Worm (Caenorhabditis elegans) whole organism, L4 larva: ENCODE data around the gene glb-15.

Experiments used
- R02D3.7 ChIP-seq: fragments of 150-350 bp; sonication (generic microtip); optimal IDR thresholded peaks from 3 replicates; lab custom pipeline; 2014; ENCODE audit warnings: missing biosample characterization, missing genetic modification characterization
- dpl-1 ChIP-seq: fragments of 150-350 bp; optimal IDR thresholded peaks from 2 replicates; lab custom pipeline; 2014; ENCODE audit warnings: missing biosample characterization, missing genetic modification reagents, missing genetic modification characterization
- egl-27 ChIP-seq: sonication (generic microtip); optimal IDR thresholded peaks from 3 replicates; lab custom pipeline; 2017; ENCODE audit warnings: missing biosample characterization, missing genetic modification reagents, missing genetic modification characterization
- fos-1 ChIP-seq: fragments of 150-350 bp; optimal IDR thresholded peaks from 2 replicates; lab custom pipeline; 2014; ENCODE audit warnings: missing biosample characterization, missing genetic modification characterization
- hif-1 ChIP-seq, 2 experiments: sonication (generic microtip); optimal IDR thresholded peaks; 2 replicates each; lab custom pipeline; 2016 to 2017; ENCODE audit warnings: missing compliant biosample characterization in 2 of 2, missing genetic modification characterization in 2 of 2, missing genetic modification reagents in 2 of 2, missing genotype in 2 of 2, mild to moderate bottlenecking in 1 of 2
- nhr-10 ChIP-seq: fragments of 150-350 bp; optimal IDR thresholded peaks from 2 replicates; lab custom pipeline; 2014; ENCODE audit warnings: missing biosample characterization, missing genetic modification characterization
- nhr-11 ChIP-seq: fragments of 150-350 bp; optimal IDR thresholded peaks from 2 replicates; lab custom pipeline; 2014; ENCODE audit warnings: missing biosample characterization, missing genetic modification characterization
- nhr-77 ChIP-seq: fragments of 150-350 bp; optimal IDR thresholded peaks from 2 replicates; lab custom pipeline; 2014; ENCODE audit warnings: missing biosample characterization, missing genetic modification characterization
- unc-62 ChIP-seq, 3 experiments: fragments of 150-350 bp in 1 of 3; sonication (generic microtip); optimal IDR thresholded peaks in 2 of 3; peaks in 1 of 3; 1 replicate in 1 of 3; 2 replicates in 2 of 3; lab custom pipeline; 2014 to 2017; ENCODE audit warnings: missing biosample characterization in 3 of 3, missing genetic modification characterization in 3 of 3, missing genetic modification reagents in 3 of 3, missing genotype in 1 of 3

DNA sequence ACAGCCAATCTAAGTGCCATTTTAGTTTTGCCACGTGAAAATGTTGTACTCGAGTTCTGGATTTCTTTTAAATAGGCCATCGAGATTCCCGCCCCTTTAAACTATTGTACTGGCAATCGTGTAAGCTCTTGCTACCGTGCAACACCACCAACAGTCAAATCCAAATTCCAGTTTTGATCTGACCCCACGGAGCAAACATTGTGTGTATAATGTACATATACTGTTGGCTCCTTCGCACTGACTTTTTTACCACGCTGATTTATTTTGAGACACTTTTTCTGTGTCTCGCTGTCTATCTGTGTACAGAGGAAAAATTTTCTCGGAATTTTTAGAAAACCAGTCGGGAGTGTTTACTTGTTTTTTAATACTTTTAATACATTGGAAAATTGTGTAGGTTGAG is 8.0 kb downstream of the glb-15 start, which contains the start of gene piit-1:
- TF ChIP-seq fos-1 (tag; lab: Kevin White, UChicago) (no peak), dpl-1 (no peak), nhr-10 (no peak), R02D3.7 (tag; lab: Kevin White, UChicago) (no peak), hif-1 (tag; optimal IDR thresholded peaks at IDR 0.05; lab: Kevin White, UChicago) (no peak), unc-62 (GFP tag; optimal IDR thresholded peaks at IDR 0.05 in 1 of 2; lab: Kevin White, UChicago) (no peak), unc-62 (tag; optimal IDR thresholded peaks at IDR 0.05; lab: Kevin White, UChicago) (no peak), nhr-11 (tag; lab: Kevin White, UChicago) (no peak), nhr-77 (tag; lab: Kevin White, UChicago) (no peak), egl-27 (tag; lab: Kevin White, UChicago) (no peak)
